Worm (Caenorhabditis elegans) whole organism, L1 larva: ENCODE data around the gene F36D3.4.

Experiments
- C16A3.4 ChIP-seq: fragments of 150-350 bp; optimal IDR thresholded peaks from 2 replicates; lab custom pipeline; 2014; ENCODE audit warnings: missing biosample characterization, missing genetic modification characterization
- C34B4.2 ChIP-seq: sonication (generic microtip); optimal IDR thresholded peaks from 2 replicates; lab custom pipeline; 2017; ENCODE audit warnings: mild to moderate bottlenecking, missing genetic modification characterization, missing compliant biosample characterization
- alr-1 ChIP-seq: fragments of 200-800 bp; sonication (Bioruptor generic); optimal IDR thresholded peaks from 2 replicates; lab custom pipeline; 2018; ENCODE audit warnings: borderline replicate concordance, mild to moderate bottlenecking, missing genetic modification characterization, missing compliant biosample characterization
- aly-2 ChIP-seq: fragments of 150-350 bp; optimal IDR thresholded peaks from 2 replicates; lab custom pipeline; 2014; ENCODE audit warnings: missing biosample characterization, missing genetic modification characterization
- ama-1 ChIP-seq: fragments of 150-350 bp; optimal IDR thresholded peaks from 2 replicates; lab custom pipeline; 2014
- blmp-1 ChIP-seq: fragments of 150-350 bp; optimal IDR thresholded peaks from 2 replicates; lab custom pipeline; 2014; ENCODE audit warnings: missing biosample characterization, missing genetic modification characterization
- ceh-8 ChIP-seq: fragments of 200-800 bp; sonication (Bioruptor generic); optimal IDR thresholded peaks from 2 replicates; lab custom pipeline; 2018; ENCODE audit warnings: mild to moderate bottlenecking, missing genetic modification characterization, moderate library complexity, missing compliant biosample characterization
- ceh-90 ChIP-seq: sonication (generic microtip); optimal IDR thresholded peaks from 2 replicates; lab custom pipeline; 2016; ENCODE audit warnings: missing genetic modification characterization, missing compliant biosample characterization
- ces-1 ChIP-seq: fragments of 150-350 bp; optimal IDR thresholded peaks from 2 replicates; lab custom pipeline; 2014; ENCODE audit warnings: missing biosample characterization, missing genetic modification reagents, missing genetic modification characterization
- egl-13 ChIP-seq: sonication (generic microtip); optimal IDR thresholded peaks from 2 replicates; lab custom pipeline; 2016; ENCODE audit warnings: missing genotype, missing genetic modification reagents, missing genetic modification characterization, missing compliant biosample characterization
- egl-27 ChIP-seq, 2 experiments: fragments of 150-350 bp in 1 of 2; sonication (generic microtip); optimal IDR thresholded peaks; 3 replicates each; lab custom pipeline; 2017 to 2018; ENCODE audit warnings: missing biosample characterization in 2 of 2, missing genetic modification characterization in 2 of 2, missing genetic modification reagents in 2 of 2
- fkh-8 ChIP-seq: sonication (generic microtip); optimal IDR thresholded peaks from 2 replicates; lab custom pipeline; 2016; ENCODE audit warnings: mild to moderate bottlenecking, missing genetic modification characterization, missing compliant biosample characterization
- fos-1 ChIP-seq: fragments of 150-350 bp; optimal IDR thresholded peaks from 2 replicates; lab custom pipeline; 2014; ENCODE audit warnings: missing biosample characterization, missing genetic modification characterization
- hlh-17 ChIP-seq: fragments of 200-800 bp; sonication (Bioruptor generic); optimal IDR thresholded peaks from 2 replicates; lab custom pipeline; 2018; ENCODE audit warnings: missing genetic modification characterization, mild to moderate bottlenecking, missing compliant biosample characterization, moderate library complexity, borderline replicate concordance
- hpl-2 ChIP-seq: fragments of 150-350 bp; optimal IDR thresholded peaks from 2 replicates; lab custom pipeline; 2014; ENCODE audit warnings: missing biosample characterization, missing genetic modification reagents, missing genetic modification characterization
- irx-1 ChIP-seq: sonication (generic microtip); optimal IDR thresholded peaks from 2 replicates; lab custom pipeline; 2016; ENCODE audit warnings: missing genetic modification characterization, missing compliant biosample characterization
- isw-1 ChIP-seq: fragments of 200-800 bp; sonication (Bioruptor generic); IDR thresholded peaks from 2 replicates; pipeline ENCODE4 v1.3.6; 2022; ENCODE audit warnings: missing genetic modification characterization, missing compliant biosample characterization
- jun-1 ChIP-seq: fragments of 150-350 bp; optimal IDR thresholded peaks from 2 replicates; lab custom pipeline; 2014; ENCODE audit warnings: missing biosample characterization, missing genetic modification reagents, missing genetic modification characterization
- lin-14 ChIP-seq: fragments of 200-800 bp; sonication (Bioruptor generic); optimal IDR thresholded peaks from 2 replicates; lab custom pipeline; 2018; ENCODE audit warnings: mild to moderate bottlenecking, missing genetic modification characterization, moderate library complexity, missing compliant biosample characterization
- lin-15B ChIP-seq: fragments of 150-350 bp; sonication (generic microtip); optimal IDR thresholded peaks from 3 replicates; lab custom pipeline; 2014; ENCODE audit warnings: missing biosample characterization, missing genetic modification characterization
- lsy-2 ChIP-seq, 2 experiments: fragments of 150-350 bp; optimal IDR thresholded peaks; 2 replicates each; lab custom pipeline; 2014; ENCODE audit warnings: missing biosample characterization in 2 of 2, missing genetic modification characterization in 2 of 2
- mab-9 ChIP-seq: fragments of 200-800 bp; sonication (Bioruptor generic); IDR thresholded peaks from 2 replicates; pipeline ENCODE4 v1.3.6; 2022; ENCODE audit warnings: missing genetic modification reagents, missing genetic modification characterization, missing compliant biosample characterization
- mdl-1 ChIP-seq, 2 experiments: fragments of 150-350 bp; optimal IDR thresholded peaks; 2 replicates each; lab custom pipeline; 2014 to 2017; ENCODE audit warnings: missing biosample characterization in 2 of 2, missing genetic modification characterization in 2 of 2, inconsistent platforms in 1 of 2
- mef-2 ChIP-seq: fragments of 150-350 bp; optimal IDR thresholded peaks from 2 replicates; lab custom pipeline; 2014; ENCODE audit warnings: missing biosample characterization, missing genetic modification characterization
- nhr-19 ChIP-seq: fragments of 200-800 bp; sonication (Bioruptor generic); conservative IDR thresholded peaks from 2 replicates; pipeline ENCODE4 v1.3.6; 2022; ENCODE audit warnings: missing genetic modification characterization, missing compliant biosample characterization
- nhr-20 ChIP-seq: sonication (generic microtip); optimal IDR thresholded peaks from 2 replicates; lab custom pipeline; 2016; ENCODE audit warnings: mild to moderate bottlenecking, missing genetic modification characterization, missing compliant biosample characterization
- nhr-237 ChIP-seq: fragments of 150-350 bp; optimal IDR thresholded peaks from 2 replicates; lab custom pipeline; 2014; ENCODE audit warnings: missing biosample characterization, missing genetic modification characterization
- nhr-47 ChIP-seq: sonication (generic microtip); optimal IDR thresholded peaks from 2 replicates; lab custom pipeline; 2016; ENCODE audit warnings: mild to moderate bottlenecking, missing genetic modification characterization, moderate library complexity, missing compliant biosample characterization
- nhr-76 ChIP-seq: sonication (generic microtip); optimal IDR thresholded peaks from 2 replicates; lab custom pipeline; 2017; ENCODE audit warnings: missing biosample characterization, missing genetic modification characterization
- nhr-84 ChIP-seq: sonication (generic microtip); optimal IDR thresholded peaks from 2 replicates; lab custom pipeline; 2017; ENCODE audit warnings: missing biosample characterization, missing genetic modification characterization
- nhr-85 ChIP-seq: sonication (generic microtip); peaks from one replicate; lab custom pipeline; 2016; ENCODE audit warnings: missing genetic modification characterization, inconsistent platforms, missing compliant biosample characterization
- pag-3 ChIP-seq: sonication (generic microtip); optimal IDR thresholded peaks from 2 replicates; lab custom pipeline; 2017; ENCODE audit warnings: missing genetic modification characterization, mild to moderate bottlenecking, missing compliant biosample characterization, antibody characterized with exemption, borderline replicate concordance; ENCODE audit not compliant: insufficient read depth
- pax-3 ChIP-seq: fragments of 200-800 bp; sonication (Bioruptor generic); optimal IDR thresholded peaks from 2 replicates; lab custom pipeline; 2018; ENCODE audit warnings: mild to moderate bottlenecking, missing genetic modification characterization, moderate library complexity, missing compliant biosample characterization
- pqm-1 ChIP-seq: sonication (generic microtip); optimal IDR thresholded peaks from 3 replicates; lab custom pipeline; 2017; ENCODE audit warnings: missing biosample characterization, missing genetic modification characterization
- skn-1 ChIP-seq: fragments of 150-350 bp; optimal IDR thresholded peaks from 2 replicates; lab custom pipeline; 2014; ENCODE audit warnings: missing biosample characterization, missing genetic modification characterization
- snpc-4 ChIP-seq: fragments of 150-350 bp; optimal IDR thresholded peaks from 2 replicates; lab custom pipeline; 2014; ENCODE audit warnings: missing biosample characterization, missing genetic modification characterization
- sox-4 ChIP-seq: sonication (generic microtip); optimal IDR thresholded peaks from 2 replicates; lab custom pipeline; 2016; ENCODE audit warnings: missing genetic modification characterization, missing compliant biosample characterization
- sup-37 ChIP-seq: fragments of 200-800 bp; sonication (Bioruptor generic); optimal IDR thresholded peaks from 2 replicates; lab custom pipeline; 2018; ENCODE audit warnings: mild to moderate bottlenecking, missing genetic modification characterization, missing compliant biosample characterization
- tbx-2 ChIP-seq: sonication (generic microtip); optimal IDR thresholded peaks from 2 replicates; lab custom pipeline; 2016; ENCODE audit warnings: missing genetic modification characterization, missing compliant biosample characterization
- unc-62 ChIP-seq: fragments of 150-350 bp; optimal IDR thresholded peaks from 2 replicates; lab custom pipeline; 2014; ENCODE audit warnings: missing biosample characterization, missing genetic modification reagents, missing genetic modification characterization
- unc-86 ChIP-seq: sonication (generic microtip); optimal IDR thresholded peaks from 2 replicates; lab custom pipeline; 2016; ENCODE audit warnings: missing genetic modification characterization, missing compliant biosample characterization
- unc-98 ChIP-seq: fragments of 200-800 bp; sonication (Bioruptor generic); IDR thresholded peaks from 2 replicates; pipeline ENCODE4 v1.3.6; 2022; ENCODE audit warnings: missing genetic modification characterization, missing compliant biosample characterization
- xbp-1 ChIP-seq: sonication (generic microtip); optimal IDR thresholded peaks from 2 replicates; lab custom pipeline; 2016; ENCODE audit warnings: missing genetic modification characterization, missing compliant biosample characterization
- zag-1 ChIP-seq: fragments of 150-350 bp; optimal IDR thresholded peaks from 2 replicates; lab custom pipeline; 2014; ENCODE audit warnings: missing biosample characterization, missing genetic modification characterization
- zip-4 ChIP-seq: fragments of 200-800 bp; sonication (Bioruptor generic); optimal IDR thresholded peaks from 2 replicates; lab custom pipeline; 2018; ENCODE audit warnings: mild to moderate bottlenecking, missing genetic modification characterization, moderate library complexity, missing compliant biosample characterization

The F36D3.4 gene

ce11 chrV:16508667-16509066, 8.9 kb downstream of the F36D3.4 start, which contains the start of gene srr-3:
Gene srr-3, minus strand, starts transcription at chrV:16508767.
- TF ChIP-seq nhr-19 (GFP tag; lab: Robert Waterston, UW) (no peak), ceh-90 (no peak), zip-4 (no peak), nhr-47 (tag; lab: Kevin White, UChicago) (no peak), fos-1 (tag; lab: Kevin White, UChicago) (no peak), C16A3.4 (no peak), lsy-2 (tag; optimal IDR thresholded peaks at IDR 0.05; lab: Kevin White, UChicago) (no peak), ces-1 (GFP tag; lab: Kevin White, UChicago) (no peak), mef-2 (tag; lab: Kevin White, UChicago) (no peak)
- TF ChIP-seq, all 84 proteins: peak for 0

ce11 chrV:16506650-16507049, 10.9 kb downstream of the F36D3.4 start:
- TF ChIP-seq lin-14 (GFP tag; lab: Kevin White, UChicago) (peak; percentile 8), skn-1 (tag; lab: Kevin White, UChicago) (no peak)

- TF ChIP-seq sox-4 (no peak), egl-13 (tag; lab: Kevin White, UChicago) (no peak), mab-9 (GFP tag; lab: Robert Waterston, UW) (no peak), C34B4.2 (tag; lab: Kevin White, UChicago) (no peak), ces-1 (GFP tag; lab: Kevin White, UChicago) (no peak), pax-3 (tag; lab: Kevin White, UChicago) (no peak), ama-1 (lab: Kevin White, UChicago) (no peak), mdl-1 (tag; optimal IDR thresholded peaks at IDR 0.05; lab: Kevin White, UChicago) (no peak), lin-15B (tag; lab: Kevin White, UChicago) (no peak), aly-2 (no peak), pqm-1 (tag; lab: Kevin White, UChicago) (no peak)
Measured at ce11 chrV:16505828-16506227, 11.7 kb downstream of the F36D3.4 start, which contains the start of gene nhr-54. Gene nhr-54, minus strand, starts transcription at chrV:16505928.

- no peak for TF ChIP-seq blmp-1 (tag; lab: Kevin White, UChicago)
- no peak for TF ChIP-seq nhr-84 (tag; lab: Kevin White, UChicago)
- TF ChIP-seq zip-4: no peak
- no peak for TF ChIP-seq lin-15B (tag; lab: Kevin White, UChicago)
- no peak for TF ChIP-seq hlh-17 (GFP tag; lab: Kevin White, UChicago)
- no peak for TF ChIP-seq C34B4.2 (tag; lab: Kevin White, UChicago)
- no peak for TF ChIP-seq snpc-4 (tag; lab: Kevin White, UChicago)
- no peak for TF ChIP-seq unc-98
- TF ChIP-seq ceh-8: no peak
Measured at ce11 chrV:16503164-16503563, 14.4 kb downstream of the F36D3.4 start, which contains the start of gene F36D3.14. Gene F36D3.14, minus strand, starts transcription at chrV:16503264.

- TF ChIP-seq tbx-2 (tag; lab: Kevin White, UChicago) (peak; percentile 28), ces-1 (GFP tag; lab: Kevin White, UChicago) (no peak), jun-1 (tag; lab: Kevin White, UChicago) (no peak), isw-1 (GFP tag; lab: Robert Waterston, UW) (no peak), nhr-76 (no peak), zag-1 (tag; lab: Kevin White, UChicago) (no peak), ama-1 (lab: Kevin White, UChicago) (no peak), C16A3.4 (peak; percentile 43), nhr-85 (tag; lab: Kevin White, UChicago) (no peak), nhr-20 (tag; lab: Kevin White, UChicago) (peak; percentile 22), mdl-1 (tag; optimal IDR thresholded peaks at IDR 0.05; lab: Kevin White, UChicago) (no peak), egl-27 (tag; optimal IDR thresholded peaks at IDR 0.05; lab: Kevin White, UChicago) (no peak), sup-37 (GFP tag; lab: Kevin White, UChicago) (no peak), nhr-237 (tag; lab: Kevin White, UChicago) (no peak), unc-62 (no peak), hpl-2 (GFP tag; lab: Kevin White, UChicago) (no peak), fkh-8 (tag; lab: Kevin White, UChicago) (no peak), alr-1 (tag; lab: Kevin White, UChicago) (no peak), unc-86 (tag; lab: Kevin White, UChicago) (peak; percentile 7), sox-4 (no peak), mef-2 (tag; lab: Kevin White, UChicago) (no peak), zip-4 (no peak), lin-14 (GFP tag; lab: Kevin White, UChicago) (peak; percentile 42), irx-1 (tag; lab: Kevin White, UChicago) (no peak), xbp-1 (tag; lab: Kevin White, UChicago) (peak; percentile 39), pag-3 (no peak)
Measured at ce11 chrV:16499006-16499405, 18.5 kb downstream of the F36D3.4 start, which contains the start of gene F36D3.1. Gene F36D3.1, plus strand, starts transcription at chrV:16499352.
